Worm (Caenorhabditis elegans): ENCODE measurements around the gene col-124.
A peak's percentile ranks its signal among the peaks of the same experiment; 100 is the strongest.

col-124 gene

DNA sequence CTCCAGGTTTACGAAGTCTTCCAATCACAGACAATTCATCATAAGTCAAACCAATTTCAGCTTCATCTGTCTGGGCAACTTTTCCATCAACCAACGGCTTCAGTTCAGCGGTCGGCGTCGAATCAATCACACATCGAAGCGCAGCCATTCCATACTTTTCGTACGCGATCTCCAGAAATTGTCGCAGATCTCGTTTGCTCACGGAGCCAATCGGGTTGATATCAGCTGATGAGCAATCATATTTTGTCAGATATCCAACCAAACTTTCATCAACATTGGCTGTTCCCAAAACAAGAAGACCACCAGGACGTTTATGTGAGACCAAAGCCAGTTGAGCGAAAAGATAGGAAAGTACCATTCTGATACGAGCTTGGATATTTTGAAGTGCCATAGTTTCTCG lies 858 bp upstream of the col-124 start:
- TF ChIP-seq R02D3.7 (tag; optimal IDR thresholded peaks at IDR 0.05) = no peak
- TF ChIP-seq nhr-129 (tag; optimal IDR thresholded peaks at IDR 0.05) = no peak
- TF ChIP-seq peb-1 (tag; optimal IDR thresholded peaks at IDR 0.05) = no peak
- TF ChIP-seq skn-1 (tag; optimal IDR thresholded peaks at IDR 0.05) = no peak
- TF ChIP-seq lsy-2 (tag; optimal IDR thresholded peaks at IDR 0.05) = no peak
- TF ChIP-seq ceh-82 (tag; optimal IDR thresholded peaks at IDR 0.05) = no peak
- TF ChIP-seq nhr-21 (tag; optimal IDR thresholded peaks at IDR 0.05) = no peak
- no peak for TF ChIP-seq elt-1 (tag; optimal IDR thresholded peaks at IDR 0.05)
- no peak for TF ChIP-seq mdl-1 (tag; optimal IDR thresholded peaks at IDR 0.05)
- no peak for TF ChIP-seq sem-4 (tag; optimal IDR thresholded peaks at IDR 0.05)
- no peak for TF ChIP-seq snpc-4 (tag; optimal IDR thresholded peaks at IDR 0.05)
- no peak for TF ChIP-seq unc-39 (tag; optimal IDR thresholded peaks at IDR 0.05)
- no peak for TF ChIP-seq F13H6.1 (tag; optimal IDR thresholded peaks at IDR 0.05)

DNA sequence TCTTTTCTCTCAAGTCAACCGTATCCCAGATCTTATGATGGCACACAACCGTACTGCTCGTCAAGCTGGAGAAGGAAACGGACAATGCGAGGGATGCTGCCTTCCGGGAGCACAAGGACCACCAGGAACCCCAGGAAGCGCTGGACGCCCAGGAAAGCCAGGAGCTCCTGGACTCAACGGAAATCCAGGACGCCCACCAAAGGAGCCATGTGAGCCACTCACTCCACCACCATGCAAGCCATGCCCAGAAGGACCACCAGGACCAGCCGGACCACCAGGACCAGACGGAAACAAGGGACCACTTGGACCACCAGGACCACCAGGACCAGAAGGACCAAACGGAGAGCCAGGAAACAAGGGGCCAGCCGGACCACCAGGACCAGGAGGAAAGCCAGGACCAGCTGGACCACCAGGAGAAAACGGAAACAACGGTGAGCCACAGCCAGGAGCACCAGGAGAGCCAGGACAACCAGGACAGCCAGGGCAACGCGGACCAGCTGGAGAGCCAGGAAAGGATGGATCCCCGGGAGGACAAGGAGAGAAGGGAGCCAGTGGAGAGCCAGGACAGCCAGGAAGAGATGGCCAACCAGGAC lies 549 bp downstream of the col-124 start:
- no peak for TF ChIP-seq nhr-237 (tag; optimal IDR thresholded peaks at IDR 0.05)
- TF ChIP-seq snpc-4 (tag; optimal IDR thresholded peaks at IDR 0.05) = no peak
- no peak for TF ChIP-seq nhr-23 (tag; optimal IDR thresholded peaks at IDR 0.05)
- no peak for TF ChIP-seq Y55F3AM.14 (GFP tag; optimal IDR thresholded peaks at IDR 0.05)
- no peak for TF ChIP-seq alr-1 (tag; optimal IDR thresholded peaks at IDR 0.05)
- no peak for TF ChIP-seq fos-1 (tag; optimal IDR thresholded peaks at IDR 0.05)
- TF ChIP-seq nhr-129 (tag; optimal IDR thresholded peaks at IDR 0.05) = no peak
- TF ChIP-seq nhr-10 (tag; optimal IDR thresholded peaks at IDR 0.05) = no peak
- TF ChIP-seq ceh-16 (tag; optimal IDR thresholded peaks at IDR 0.05) = no peak
- TF ChIP-seq ZK546.5 (tag; optimal IDR thresholded peaks at IDR 0.05) = no peak
- TF ChIP-seq skn-1 (tag; optimal IDR thresholded peaks at IDR 0.05) = no peak
- TF ChIP-seq sma-3 (GFP tag; optimal IDR thresholded peaks at IDR 0.05) = no peak
- TF ChIP-seq ceh-82 (tag; optimal IDR thresholded peaks at IDR 0.05) = no peak
- TF ChIP-seq peb-1 (tag; optimal IDR thresholded peaks at IDR 0.05) = no peak
- TF ChIP-seq nhr-11 (tag; optimal IDR thresholded peaks at IDR 0.05) = no peak
- TF ChIP-seq nhr-21 (tag; optimal IDR thresholded peaks at IDR 0.05) = no peak

DNA sequence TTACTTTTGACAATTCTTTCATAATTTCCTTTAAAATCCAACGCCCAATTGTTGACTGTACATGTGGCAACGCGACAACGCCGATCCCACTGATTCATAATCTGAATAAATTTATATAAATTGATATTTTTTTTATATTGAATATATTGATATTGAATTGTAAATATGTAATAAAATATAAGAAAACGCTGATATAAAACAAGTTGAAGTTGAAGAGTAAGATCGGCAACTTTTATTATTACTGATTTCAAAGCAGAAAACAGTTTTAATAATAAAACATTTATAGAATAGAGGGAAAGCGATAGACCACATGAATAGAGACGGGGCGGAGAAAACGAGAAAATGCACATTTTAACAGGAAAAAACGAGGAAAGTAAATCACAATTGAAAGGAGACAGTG lies 3.0 kb downstream of the col-124 start, which contains the start of gene qns-1:
qns-1 (minus strand) TSS at position 101 of the 400 bp plus-strand sequence.
- TF ChIP-seq nhr-77 (tag; optimal IDR thresholded peaks at IDR 0.05) = no peak
- TF ChIP-seq nhr-12 (tag; optimal IDR thresholded peaks at IDR 0.05) = no peak
- no peak for TF ChIP-seq nhr-10 (tag; optimal IDR thresholded peaks at IDR 0.05)
- TF ChIP-seq nhr-25 (tag; optimal IDR thresholded peaks at IDR 0.05) = no peak
- TF ChIP-seq ceh-16 (tag; optimal IDR thresholded peaks at IDR 0.05) = no peak
- TF ChIP-seq ztf-1 (GFP tag; conservative IDR thresholded peaks at IDR 0.05) = no peak
- TF ChIP-seq ztf-11 (tag; optimal IDR thresholded peaks at IDR 0.05) = no peak
- TF ChIP-seq Y55F3AM.14 (GFP tag; optimal IDR thresholded peaks at IDR 0.05) = no peak
- TF ChIP-seq zag-1 (tag; optimal IDR thresholded peaks at IDR 0.05) = no peak
- TF ChIP-seq crh-2 (tag; optimal IDR thresholded peaks at IDR 0.05) = no peak

DNA sequence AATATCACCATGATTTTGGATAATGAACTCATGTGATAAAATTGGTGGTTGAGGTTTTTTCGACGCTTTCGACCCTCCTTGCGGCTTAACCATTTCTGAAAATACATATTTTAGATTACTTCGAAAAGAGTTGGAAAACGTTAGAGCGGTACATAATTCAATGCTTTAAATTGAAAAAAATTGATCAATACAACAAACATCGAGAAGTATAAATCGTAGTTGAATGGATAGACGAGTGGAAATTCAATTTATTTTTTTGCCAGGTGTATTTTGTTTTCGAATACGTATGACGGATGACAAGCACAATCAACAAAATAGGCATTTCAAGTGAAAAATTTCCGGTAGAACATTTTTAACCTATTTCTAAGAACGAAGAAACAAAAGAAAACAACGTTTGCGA lies 4.9 kb downstream of the col-124 start, which contains the start of gene tram-1:
tram-1 (minus strand) TSS at position 101 of the 400 bp plus-strand sequence.
- no peak for TF ChIP-seq mdl-1 (tag; optimal IDR thresholded peaks at IDR 0.05)
- peak; percentile 46 for TF ChIP-seq crh-2 (tag; optimal IDR thresholded peaks at IDR 0.05)
- TF ChIP-seq sem-4 (tag; optimal IDR thresholded peaks at IDR 0.05) = no peak
- TF ChIP-seq mbf-1 (tag; optimal IDR thresholded peaks at IDR 0.05) = no peak
- no peak for TF ChIP-seq peb-1 (tag; optimal IDR thresholded peaks at IDR 0.05)

DNA sequence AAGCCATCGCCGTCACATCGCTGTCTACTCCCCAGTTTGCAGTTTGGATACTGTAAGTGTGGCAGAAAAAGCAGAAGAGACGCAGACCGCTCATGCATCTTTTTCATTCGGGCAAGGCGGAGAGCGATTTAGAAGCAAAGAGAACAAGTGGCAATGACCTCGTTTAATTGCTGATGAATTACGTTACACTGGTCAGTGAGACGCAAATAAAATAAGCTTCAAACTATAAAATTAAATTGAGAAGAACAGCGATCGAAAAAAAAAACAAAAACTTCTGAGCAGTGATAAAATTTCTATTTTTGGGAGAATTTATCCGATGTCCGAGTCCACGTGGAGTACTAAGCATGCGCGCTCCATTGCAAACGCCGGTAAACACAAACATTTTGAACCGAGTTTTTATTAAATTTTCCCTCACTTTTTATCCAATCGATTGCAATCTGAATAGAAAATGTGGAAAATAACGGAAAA lies 5.9 kb downstream of the col-124 start, which contains the start of gene C24F3.2:
C24F3.2 (plus strand) TSS at position 418 of the 468 bp plus-strand sequence.
- TF ChIP-seq Y55F3AM.14 (GFP tag; optimal IDR thresholded peaks at IDR 0.05) (peak; percentile 5), aly-2 (tag; optimal IDR thresholded peaks at IDR 0.05) (no peak), snpc-4 (tag; optimal IDR thresholded peaks at IDR 0.05) (no peak), ama-1 (optimal IDR thresholded peaks at IDR 0.05) (peak; percentile 24), C34F6.9 (tag; optimal IDR thresholded peaks at IDR 0.05) (peak; percentile 81), unc-55 (GFP tag; optimal IDR thresholded peaks at IDR 0.05) (peak; percentile 43), gmeb-1 (tag; optimal IDR thresholded peaks at IDR 0.05) (peak; percentile 52), ztf-4 (tag; optimal IDR thresholded peaks at IDR 0.05) (peak; percentile 14), mdl-1 (tag; optimal IDR thresholded peaks at IDR 0.05) (peak; percentile 16 to 37), sma-9 (GFP tag; optimal IDR thresholded peaks at IDR 0.05) (peak; percentile 39), sma-9 (tag; optimal IDR thresholded peaks at IDR 0.05) (no peak), sem-4 (tag; optimal IDR thresholded peaks at IDR 0.05) (peak; percentile 65), F13H6.1 (tag; optimal IDR thresholded peaks at IDR 0.05) (peak; percentile 80), lin-13 (GFP tag; optimal IDR thresholded peaks at IDR 0.05) (peak; percentile 0), fos-1 (tag; optimal IDR thresholded peaks at IDR 0.05) (peak; percentile 55), nhr-129 (tag; optimal IDR thresholded peaks at IDR 0.05) (peak; percentile 89), sma-3 (GFP tag; optimal IDR thresholded peaks at IDR 0.05) (peak; percentile 72), nhr-237 (tag; optimal IDR thresholded peaks at IDR 0.05) (no peak), lsy-2 (tag; optimal IDR thresholded peaks at IDR 0.05) (peak; percentile 79 to 97), nhr-21 (tag; optimal IDR thresholded peaks at IDR 0.05) (peak; percentile 45), egl-27 (tag; optimal IDR thresholded peaks at IDR 0.05) (peak; percentile 11), ztf-11 (tag; optimal IDR thresholded peaks at IDR 0.05) (no peak), unc-39 (tag; optimal IDR thresholded peaks at IDR 0.05) (no peak)
